Worm (Caenorhabditis elegans) whole organism, mixed stage, embryonic: ENCODE data around the gene K02F6.5.

Experiments used
- blmp-1 ChIP-seq: fragments of 150-350 bp; optimal IDR thresholded peaks from 2 replicates; lab custom pipeline; 2014; ENCODE audit warnings: missing biosample characterization, missing genetic modification characterization
- ces-1 ChIP-seq: fragments of 150-350 bp; optimal IDR thresholded peaks from 2 replicates; lab custom pipeline; 2014; ENCODE audit warnings: missing biosample characterization, missing genetic modification reagents, missing genetic modification characterization
- elt-3 ChIP-seq: fragments of 150-350 bp; optimal IDR thresholded peaks from 2 replicates; lab custom pipeline; 2014; ENCODE audit warnings: missing biosample characterization, missing genetic modification characterization
- lin-13 ChIP-seq: fragments of 150-350 bp; optimal IDR thresholded peaks from 2 replicates; lab custom pipeline; 2014; ENCODE audit warnings: missing biosample characterization, missing genetic modification characterization
- lsy-2 ChIP-seq: fragments of 150-350 bp; optimal IDR thresholded peaks from 2 replicates; lab custom pipeline; 2014; ENCODE audit warnings: missing biosample characterization, missing genetic modification characterization
- mep-1 ChIP-seq: fragments of 150-350 bp; optimal IDR thresholded peaks from 2 replicates; lab custom pipeline; 2017; ENCODE audit warnings: missing biosample characterization, missing genetic modification reagents, missing genetic modification characterization, inconsistent platforms
- nhr-12 ChIP-seq: fragments of 150-350 bp; optimal IDR thresholded peaks from 2 replicates; lab custom pipeline; 2014; ENCODE audit warnings: missing biosample characterization, missing genetic modification characterization
- nhr-76 ChIP-seq: sonication (generic microtip); optimal IDR thresholded peaks from 2 replicates; lab custom pipeline; 2017; ENCODE audit warnings: missing biosample characterization, missing genetic modification characterization
- unc-39 ChIP-seq: fragments of 150-350 bp; optimal IDR thresholded peaks from 2 replicates; lab custom pipeline; 2014; ENCODE audit warnings: missing biosample characterization, missing genetic modification characterization
- unc-62 ChIP-seq: fragments of 150-350 bp; optimal IDR thresholded peaks from 2 replicates; lab custom pipeline; 2014; ENCODE audit warnings: missing biosample characterization, missing genetic modification reagents, missing genetic modification characterization

DNA sequence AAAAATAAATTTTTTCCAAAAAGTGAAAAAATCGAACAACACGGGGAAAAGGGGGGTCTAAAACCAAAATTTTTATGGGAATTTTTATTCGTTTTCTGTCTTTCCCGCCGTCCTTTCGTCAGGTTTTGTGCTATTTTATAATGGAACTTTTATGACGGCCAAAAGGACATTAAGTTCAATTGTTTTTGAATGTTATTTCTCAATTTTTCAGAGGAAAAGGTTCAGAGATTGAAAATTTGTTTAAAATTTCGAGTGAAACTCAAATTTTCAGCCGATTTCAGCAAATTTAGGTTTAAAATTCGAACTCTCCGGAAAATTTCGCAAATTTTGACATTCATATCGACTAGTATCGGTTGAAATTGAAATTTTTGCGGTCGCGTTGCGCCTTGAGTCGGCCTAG is 29.4 kb downstream of the K02F6.5 start, which contains the start of gene nep-18:
- TF ChIP-seq unc-39 (tag; lab: Kevin White, UChicago) (no peak), blmp-1 (no peak), lsy-2 (tag; lab: Kevin White, UChicago) (no peak), ces-1 (GFP tag; lab: Kevin White, UChicago) (no peak), unc-62 (GFP tag; lab: Kevin White, UChicago) (no peak), nhr-76 (no peak), lin-13 (no peak), nhr-12 (no peak), mep-1 (no peak), elt-3 (tag; lab: Kevin White, UChicago) (no peak)
